Fruit fly (Drosophila melanogaster) whole organism, embryonic: ENCODE results near the gene ppk13.

Experiments used
- Atf-2 ChIP-seq: fragments of 200-800 bp; sonication (Bioruptor generic); optimal IDR thresholded peaks from 2 replicates; lab custom pipeline; 2016; ENCODE audit warnings: missing biosample characterization, missing genetic modification characterization
- CG10654 ChIP-seq: fragments of 200-800 bp; sonication (Bioruptor generic); optimal IDR thresholded peaks from 2 replicates; lab custom pipeline; 2016; ENCODE audit warnings: missing biosample characterization, missing genetic modification characterization
- CG11247 ChIP-seq: fragments of 200-800 bp; sonication (Bioruptor generic); IDR thresholded peaks from 2 replicates; pipeline ENCODE4 v1.3.6; 2022; ENCODE audit warnings: missing biosample characterization, missing genetic modification characterization
- CG11398 ChIP-seq: fragments of 200-800 bp; sonication (Bioruptor generic); optimal IDR thresholded peaks from 2 replicates; lab custom pipeline; 2016; ENCODE audit warnings: missing biosample characterization, missing genetic modification characterization
- CG11695 ChIP-seq: fragments of 200-800 bp; sonication (Bioruptor generic); IDR thresholded peaks from 3 replicates; pipeline ENCODE4 v1.3.6; 2022; ENCODE audit warnings: missing biosample characterization, missing genetic modification characterization
- CG12071 ChIP-seq: fragments of 200-800 bp; sonication (Bioruptor generic); optimal IDR thresholded peaks from 3 replicates; lab custom pipeline; 2018; ENCODE audit warnings: missing biosample characterization, mild to moderate bottlenecking, missing genetic modification characterization
- CG12744 ChIP-seq: fragments of 200-800 bp; sonication (Bioruptor generic); optimal IDR thresholded peaks from 2 replicates; lab custom pipeline; 2016; ENCODE audit warnings: missing biosample characterization, missing genetic modification characterization
- CG14667 ChIP-seq: fragments of 200-800 bp; sonication (Bioruptor generic); IDR thresholded peaks from 2 replicates; pipeline ENCODE4 v1.3.6; 2022; ENCODE audit warnings: missing biosample characterization, missing genetic modification characterization
- CG14965 ChIP-seq: fragments of 200-800 bp; sonication (Bioruptor generic); optimal IDR thresholded peaks from 2 replicates; lab custom pipeline; 2016; ENCODE audit warnings: missing biosample characterization, missing genetic modification characterization, borderline replicate concordance
- CG1529 ChIP-seq: fragments of 200-800 bp; sonication (Bioruptor generic); optimal IDR thresholded peaks from 3 replicates; lab custom pipeline; 2018; ENCODE audit warnings: missing biosample characterization, missing genetic modification characterization
- CG16779 ChIP-seq: fragments of 200-800 bp; sonication (Bioruptor generic); IDR thresholded peaks from 2 replicates; pipeline ENCODE4 v1.3.6; 2022; ENCODE audit warnings: missing biosample characterization, missing genetic modification characterization
- CG17361 ChIP-seq: fragments of 200-800 bp; sonication (Bioruptor generic); IDR thresholded peaks from 3 replicates; pipeline ENCODE4 v1.3.6; 2022; ENCODE audit warnings: missing biosample characterization, missing genetic modification characterization
- CG18476 ChIP-seq: fragments of 200-800 bp; sonication (Bioruptor generic); optimal IDR thresholded peaks from 2 replicates; lab custom pipeline; 2016; ENCODE audit warnings: missing biosample characterization, mild to moderate bottlenecking, missing genetic modification characterization
- CG2116 ChIP-seq: fragments of 200-800 bp; sonication (Bioruptor generic); optimal IDR thresholded peaks from 3 replicates; lab custom pipeline; 2018; ENCODE audit warnings: missing biosample characterization, mild to moderate bottlenecking, missing genetic modification characterization
- CG2129 ChIP-seq: fragments of 200-800 bp; sonication (Bioruptor generic); IDR thresholded peaks from 2 replicates; pipeline ENCODE4 v1.3.6; 2022; ENCODE audit warnings: missing biosample characterization, missing genetic modification characterization; ENCODE audit not compliant: partially characterized antibody
- CG2202 ChIP-seq: fragments of 200-800 bp; sonication (Bioruptor generic); optimal IDR thresholded peaks from 2 replicates; lab custom pipeline; 2018; ENCODE audit warnings: missing biosample characterization, mild to moderate bottlenecking, missing genetic modification characterization
- CG32532 ChIP-seq: fragments of 200-800 bp; sonication (Bioruptor generic); IDR thresholded peaks from 2 replicates; pipeline ENCODE4 v1.3.6; 2022; ENCODE audit warnings: missing biosample characterization, missing genetic modification characterization
- CG33557 ChIP-seq: fragments of 200-800 bp; sonication (Bioruptor generic); optimal IDR thresholded peaks from 2 replicates; lab custom pipeline; 2019; ENCODE audit warnings: missing biosample characterization, mild to moderate bottlenecking, missing genetic modification characterization, moderate library complexity
- CG34224 ChIP-seq: fragments of 200-800 bp; sonication (Bioruptor generic); IDR thresholded peaks from 3 replicates; pipeline ENCODE4 v1.3.6; 2022; ENCODE audit warnings: missing biosample characterization, missing genetic modification characterization; ENCODE audit not compliant: partially characterized antibody
- CG4730 ChIP-seq: fragments of 200-800 bp; sonication (Bioruptor generic); IDR thresholded peaks from 2 replicates; pipeline ENCODE4 v1.3.6; 2022; ENCODE audit warnings: missing biosample characterization, missing genetic modification characterization
- CG4854 ChIP-seq: fragments of 200-800 bp; sonication (Bioruptor generic); optimal IDR thresholded peaks from 2 replicates; lab custom pipeline; 2016; ENCODE audit warnings: missing biosample characterization, missing genetic modification characterization, inconsistent platforms
- CG5245 ChIP-seq: fragments of 200-800 bp; sonication (Bioruptor generic); optimal IDR thresholded peaks from 3 replicates; lab custom pipeline; 2016; ENCODE audit warnings: missing biosample characterization, missing genetic modification characterization
- CG5953 ChIP-seq: fragments of 200-800 bp; sonication (Bioruptor generic); IDR thresholded peaks from 2 replicates; pipeline ENCODE4 v1.3.6; 2022; ENCODE audit warnings: missing biosample characterization, missing genetic modification characterization
- CG6683 ChIP-seq: fragments of 200-800 bp; sonication (Bioruptor generic); optimal IDR thresholded peaks from 2 replicates; lab custom pipeline; 2017; ENCODE audit warnings: missing biosample characterization, mild to moderate bottlenecking, missing genetic modification characterization, missing genetic modification reagents
- CG7839 ChIP-seq: fragments of 200-800 bp; sonication (Bioruptor generic); optimal IDR thresholded peaks from 3 replicates; lab custom pipeline; 2018; ENCODE audit warnings: missing biosample characterization, mild to moderate bottlenecking, missing genetic modification characterization, moderate library complexity
- CG8944 ChIP-seq: fragments of 200-800 bp; sonication (Bioruptor generic); optimal IDR thresholded peaks from 3 replicates; lab custom pipeline; 2016; ENCODE audit warnings: missing biosample characterization, missing genetic modification characterization
- CTCF ChIP-seq: fragments of 200-800 bp; sonication (Bioruptor generic); optimal IDR thresholded peaks from 2 replicates; lab custom pipeline; 2017; ENCODE audit warnings: missing biosample characterization, mild to moderate bottlenecking, missing genetic modification characterization, moderate library complexity
- CrebB ChIP-seq: fragments of 200-800 bp; sonication (Bioruptor generic); optimal IDR thresholded peaks from 3 replicates; lab custom pipeline; 2018; ENCODE audit warnings: missing biosample characterization, mild to moderate bottlenecking, missing genetic modification characterization
- D ChIP-seq, 2 experiments: fragments of 200-800 bp in 1 of 2; fragments of >200 bp in 1 of 2; sonication (Bioruptor generic) in 1 of 2; optimal IDR thresholded peaks; 2 replicates in 1 of 2; 3 replicates in 1 of 2; lab custom pipeline; 2017; ENCODE audit warnings: mild to moderate bottlenecking in 1 of 2, missing biosample characterization in 1 of 2, missing genetic modification characterization in 1 of 2, missing genetic modification reagents in 1 of 2
- Deaf1 ChIP-seq: fragments of 200-800 bp; optimal IDR thresholded peaks from 3 replicates; lab custom pipeline; 2019; ENCODE audit warnings: missing biosample characterization, mild to moderate bottlenecking, missing genetic modification characterization, moderate library complexity
- Hr3 ChIP-seq: fragments of 200-800 bp; sonication (Bioruptor generic); optimal IDR thresholded peaks from 3 replicates; lab custom pipeline; 2016; ENCODE audit warnings: missing biosample characterization, missing genetic modification characterization
- NC2β ChIP-seq: fragments of 200-800 bp; sonication (Bioruptor generic); optimal IDR thresholded peaks from 2 replicates; lab custom pipeline; 2016; ENCODE audit warnings: missing biosample characterization, missing genetic modification characterization
- Neu2 ChIP-seq: fragments of 200-800 bp; sonication (Bioruptor generic); optimal IDR thresholded peaks from 3 replicates; lab custom pipeline; 2016; ENCODE audit warnings: missing biosample characterization, missing genetic modification characterization, borderline replicate concordance
- ab ChIP-seq: fragments of 200-800 bp; sonication (Bioruptor generic); optimal IDR thresholded peaks from 2 replicates; lab custom pipeline; 2016; ENCODE audit warnings: missing biosample characterization, missing genetic modification characterization
- bigmax ChIP-seq: fragments of 200-800 bp; sonication (Bioruptor generic); optimal IDR thresholded peaks from 2 replicates; lab custom pipeline; 2018; ENCODE audit warnings: missing biosample characterization, mild to moderate bottlenecking, missing genetic modification characterization
- cas ChIP-seq: fragments of 200-800 bp; sonication (Bioruptor generic); IDR thresholded peaks from 2 replicates; pipeline ENCODE4 v1.3.6; 2022; ENCODE audit warnings: missing biosample characterization, missing genetic modification characterization
- chm ChIP-seq: fragments of 200-800 bp; sonication (Bioruptor generic); IDR thresholded peaks from 2 replicates; pipeline ENCODE4 v1.3.6; 2022; ENCODE audit warnings: missing biosample characterization, missing genetic modification characterization
- crc ChIP-seq: fragments of 200-800 bp; sonication (Bioruptor generic); optimal IDR thresholded peaks from 2 replicates; lab custom pipeline; 2016; ENCODE audit warnings: missing biosample characterization, missing genetic modification characterization
- crp ChIP-seq, 2 experiments: fragments of 200-800 bp; sonication (Bioruptor generic); optimal IDR thresholded peaks; 2 replicates in 1 of 2; 3 replicates in 1 of 2; lab custom pipeline; 2017; ENCODE audit warnings: missing biosample characterization in 2 of 2, missing genetic modification characterization in 2 of 2, mild to moderate bottlenecking in 1 of 2, moderate library complexity in 1 of 2
- cwo ChIP-seq: fragments of 200-800 bp; sonication (Bioruptor generic); optimal IDR thresholded peaks from 3 replicates; lab custom pipeline; 2017; ENCODE audit warnings: missing biosample characterization, missing genetic modification characterization, mild to moderate bottlenecking, moderate library complexity, missing genetic modification reagents
- en ChIP-seq: fragments of 200-800 bp; sonication (Bioruptor generic); optimal IDR thresholded peaks from 2 replicates; lab custom pipeline; 2016; ENCODE audit warnings: missing biosample characterization, missing genetic modification characterization
- fu2 ChIP-seq: fragments of 200-800 bp; sonication (Bioruptor generic); optimal IDR thresholded peaks from 2 replicates; lab custom pipeline; 2016; ENCODE audit warnings: missing biosample characterization, missing genetic modification characterization
- nau ChIP-seq: fragments of 200-800 bp; sonication (Bioruptor generic); optimal IDR thresholded peaks from 3 replicates; lab custom pipeline; 2017; ENCODE audit warnings: missing biosample characterization, mild to moderate bottlenecking, missing genetic modification characterization, missing genetic modification reagents
- pros ChIP-seq: fragments of 200-800 bp; sonication (Bioruptor generic); optimal IDR thresholded peaks from 3 replicates; lab custom pipeline; 2019; ENCODE audit warnings: missing biosample characterization, mild to moderate bottlenecking, missing genetic modification characterization, moderate library complexity
- sima ChIP-seq: fragments of 200-800 bp; sonication (Bioruptor generic); optimal IDR thresholded peaks from 2 replicates; lab custom pipeline; 2016; ENCODE audit warnings: missing biosample characterization, missing genetic modification characterization
- slbo ChIP-seq: fragments of 200-800 bp; sonication (Bioruptor generic); IDR thresholded peaks from 2 replicates; pipeline ENCODE4 v1.3.6; 2022; ENCODE audit warnings: missing biosample characterization, missing genetic modification characterization
- stc ChIP-seq: fragments of 200-800 bp; sonication (Bioruptor generic); IDR thresholded peaks from 2 replicates; pipeline ENCODE4 v1.3.6; 2022; ENCODE audit warnings: missing biosample characterization, missing genetic modification characterization
- trem ChIP-seq: fragments of 200-800 bp; optimal IDR thresholded peaks from 3 replicates; lab custom pipeline; 2019; ENCODE audit warnings: missing biosample characterization, mild to moderate bottlenecking, missing genetic modification characterization, moderate library complexity
- tup ChIP-seq: fragments of 200-800 bp; sonication (Bioruptor generic); optimal IDR thresholded peaks from 2 replicates; lab custom pipeline; 2016; ENCODE audit warnings: missing biosample characterization, mild to moderate bottlenecking, missing genetic modification characterization, moderate library complexity
- unc-4 ChIP-seq: fragments of 200-800 bp; sonication (Bioruptor generic); IDR thresholded peaks from 2 replicates; pipeline ENCODE4 v1.3.6; 2022; ENCODE audit warnings: missing biosample characterization, missing genetic modification characterization; ENCODE audit not compliant: partially characterized antibody

ppk13 gene

dm6 chr2L:21108759-21109282, 20.3 kb upstream of the ppk13 start (continued):
- TF ChIP-seq Deaf1 (tag; lab: Kevin White, UChicago) (peak; percentile 21), bigmax (GFP tag; lab: Kevin White, UChicago) (no peak), NC2β (GFP tag; lab: Kevin White, UChicago) (peak; percentile 24), nau (GFP tag; lab: Kevin White, UChicago) (no peak), CG5245 (GFP tag; lab: Kevin White, UChicago) (peak; percentile 48), crp (GFP tag; optimal IDR thresholded peaks at IDR 0.05; lab: Kevin White, UChicago) (peak; percentile 8 to 82), CG18476 (GFP tag; lab: Kevin White, UChicago) (peak; percentile 64), D (optimal IDR thresholded peaks at IDR 0.05; lab: Kevin White, UChicago) (no peak), D (GFP tag; optimal IDR thresholded peaks at IDR 0.05; lab: Kevin White, UChicago) (peak; percentile 60), Hr3 (GFP tag; lab: Kevin White, UChicago) (peak; percentile 56), CrebB (tag; lab: Kevin White, UChicago) (no peak), CG5953 (GFP tag; lab: Robert Waterston, UW) (no peak), CG7839 (tag; lab: Kevin White, UChicago) (peak; percentile 72), CG8944 (GFP tag; lab: Kevin White, UChicago) (peak; percentile 22), ab (GFP tag; lab: Kevin White, UChicago) (peak; percentile 8), cas (no peak), CG32532 (GFP tag; lab: Robert Waterston, UW) (0 out of 2 replicates have a peak, but pooled peaks have one; percentile 21), CG11398 (no peak), CG34224 (GFP tag; lab: Robert Waterston, UW) (no peak), CG14667 (GFP tag; lab: Robert Waterston, UW) (no peak), CG33557 (peak; percentile 56), crc (no peak), tup (GFP tag; lab: Kevin White, UChicago) (no peak), fu2 (no peak), en (peak; percentile 30), CG16779 (GFP tag; lab: Robert Waterston, UW) (no peak), CG2116 (GFP tag; lab: Kevin White, UChicago) (peak; percentile 28), CG6683 (GFP tag; lab: Kevin White, UChicago) (no peak), CTCF (peak; percentile 89), trem (tag; lab: Kevin White, UChicago) (peak; percentile 40), Neu2 (GFP tag; lab: Kevin White, UChicago) (no peak), CG2129 (no peak), chm (GFP tag; lab: Robert Waterston, UW) (no peak; the same call in 1 of the 2 replicates), CG17361 (GFP tag; lab: Robert Waterston, UW) (peak; percentile 73), CG10654 (GFP tag; lab: Kevin White, UChicago) (peak; percentile 41), pros (GFP tag; lab: Kevin White, UChicago) (no peak), unc-4 (GFP tag; lab: Robert Waterston, UW) (no peak), sima (GFP tag; lab: Kevin White, UChicago) (no peak), CG14965 (no peak), CG12071 (GFP tag; lab: Kevin White, UChicago) (no peak), Atf-2 (peak; percentile 53), CG2202 (tag; lab: Kevin White, UChicago) (peak; percentile 33), CG11695 (GFP tag; lab: Robert Waterston, UW) (0 out of 3 replicates have a peak, but pooled peaks have one; percentile 10), CG4730 (no peak), slbo (GFP tag; lab: Robert Waterston, UW) (no peak; the same call in 1 of the 2 replicates), stc (GFP tag; lab: Robert Waterston, UW) (0 out of 2 replicates have a peak, but pooled peaks have one; percentile 9), CG11247 (GFP tag; lab: Robert Waterston, UW) (no peak), CG12744 (no peak), CG1529 (GFP tag; lab: Kevin White, UChicago) (peak; percentile 50), cwo (GFP tag; lab: Kevin White, UChicago) (no peak), CG4854 (GFP tag; lab: Kevin White, UChicago) (peak; percentile 66)
